Worm (Caenorhabditis elegans) whole organism, young adult: ENCODE results near the gene zipt-16.

ENCODE experiments used
- ama-1 ChIP-seq, 3 experiments: fragments of 150-350 bp in 1 of 3; sonication (generic microtip) in 2 of 3; optimal IDR thresholded peaks; 2 replicates each; lab custom pipeline; 2014 to 2018; ENCODE audit warnings: missing biosample characterization in 2 of 3, missing genetic modification characterization in 2 of 3, missing genetic modification reagents in 2 of 3
- attf-3 ChIP-seq: fragments of 200-800 bp; sonication (Bioruptor generic); conservative IDR thresholded peaks from 2 replicates; pipeline ENCODE4 v1.3.6; 2022; ENCODE audit warnings: missing genetic modification reagents, missing genetic modification characterization, missing compliant biosample characterization
- ceh-79 ChIP-seq: sonication (generic microtip); optimal IDR thresholded peaks from 2 replicates; lab custom pipeline; 2017; ENCODE audit warnings: mild to moderate bottlenecking, missing genetic modification characterization, missing compliant biosample characterization
- mcd-1 ChIP-seq: fragments of 200-800 bp; sonication (Bioruptor generic); IDR thresholded peaks from 2 replicates; pipeline ENCODE4 v1.3.6; 2022; ENCODE audit warnings: missing genetic modification reagents, missing genetic modification characterization, missing compliant biosample characterization
- rec-8 ChIP-seq, 2 experiments: sonication (generic microtip); optimal IDR thresholded peaks; 2 replicates each; lab custom pipeline; 2016; ENCODE audit warnings: mild to moderate bottlenecking in 2 of 2, missing genetic modification characterization in 2 of 2, missing genetic modification reagents in 2 of 2, missing genotype in 2 of 2, missing biosample characterization in 1 of 2, missing compliant biosample characterization in 1 of 2, moderate library complexity in 1 of 2
- snpc-3.4 ChIP-seq: sonication (generic microtip); optimal IDR thresholded peaks from 2 replicates; lab custom pipeline; 2017; ENCODE audit warnings: missing genetic modification characterization, mild to moderate bottlenecking, missing compliant biosample characterization, antibody characterized with exemption, moderate library complexity, missing genotype, missing genetic modification reagents
- unc-130 ChIP-seq: sonication (generic microtip); optimal IDR thresholded peaks from 2 replicates; lab custom pipeline; 2016; ENCODE audit warnings: missing genetic modification reagents, missing genetic modification characterization, missing compliant biosample characterization
- unc-62 ChIP-seq: fragments of 150-350 bp; optimal IDR thresholded peaks from 2 replicates; lab custom pipeline; 2014; ENCODE audit warnings: missing biosample characterization, missing genetic modification reagents, missing genetic modification characterization
- ztf-22 ChIP-seq: fragments of 200-800 bp; sonication (Bioruptor generic); optimal IDR thresholded peaks from 2 replicates; lab custom pipeline; 2018; ENCODE audit warnings: mild to moderate bottlenecking, missing genetic modification characterization, moderate library complexity, missing compliant biosample characterization

- TF ChIP-seq mcd-1 (no peak), ceh-79 (tag; lab: Kevin White, UChicago) (no peak), attf-3 (no peak), ama-1 (optimal IDR thresholded peaks at IDR 0.05; lab: Kevin White, UChicago) (no peak), ama-1 (GFP tag; optimal IDR thresholded peaks at IDR 0.05; lab: Kevin White, UChicago) (no peak), snpc-3.4 (tag; lab: Kevin White, UChicago) (no peak), ztf-22 (GFP tag; lab: Kevin White, UChicago) (no peak), unc-130 (GFP tag; lab: Kevin White, UChicago) (no peak), rec-8 (tag; optimal IDR thresholded peaks at IDR 0.05; lab: Kevin White, UChicago) (no peak), unc-62 (no peak)
Measured at ce11 chrV:11438464-11438863, 24.3 kb upstream of the zipt-16 start, which contains the start of gene dmsr-1.
